Worm (Caenorhabditis elegans): Measurements from ENCODE around the gene scl-5.

DNA sequence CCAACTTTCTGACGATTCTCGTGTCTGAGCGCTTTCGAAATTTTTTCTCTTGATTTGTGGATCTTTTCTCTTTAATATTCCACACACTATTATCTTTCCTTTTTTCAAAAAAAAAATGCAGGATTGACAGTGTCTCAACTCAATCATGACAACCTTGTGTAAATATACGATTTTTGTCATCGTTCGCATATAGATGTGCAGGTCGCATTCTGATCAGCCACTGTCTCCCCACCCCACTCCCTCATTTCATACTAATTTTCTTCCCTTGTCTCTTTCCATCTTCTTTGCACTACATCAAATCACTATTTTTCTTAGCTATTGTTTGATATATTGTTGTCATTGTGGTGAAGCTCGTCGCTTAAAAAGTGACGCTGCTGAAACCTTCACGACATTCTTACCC lies 28.5 kb upstream of the scl-5 start:
- TF ChIP-seq T22C8.4 (GFP tag; IDR thresholded peaks at IDR 0.05) (no peak), tab-1 (GFP tag; IDR thresholded peaks at IDR 0.05) (no peak), med-1 (GFP tag; optimal IDR thresholded peaks at IDR 0.05; ENCODE audit: insufficient read depth) (no peak)
